Worm (Caenorhabditis elegans): ENCODE data around the gene disl-2.

The disl-2 gene

ce11 chrIII:5417921-5418320, 25.0 kb upstream of the disl-2 start:
- TF ChIP-seq ets-7 (tag; optimal IDR thresholded peaks at IDR 0.05) (no peak), hnd-1 (tag; optimal IDR thresholded peaks at IDR 0.05) (no peak), aly-1 (tag; optimal IDR thresholded peaks at IDR 0.05) (no peak), ceh-36 (tag; optimal IDR thresholded peaks at IDR 0.05) (no peak), flt-1 (GFP tag; IDR thresholded peaks at IDR 0.05) (no peak), F13C5.2 (tag; optimal IDR thresholded peaks at IDR 0.05) (no peak), scrt-1 (GFP tag; IDR thresholded peaks at IDR 0.05) (no peak), ceh-13 (GFP tag; optimal IDR thresholded peaks at IDR 0.05) (no peak), ama-1 (optimal IDR thresholded peaks at IDR 0.05) (no peak), hmg-4 (GFP tag; optimal IDR thresholded peaks at IDR 0.05) (no peak), tbx-11 (GFP tag; IDR thresholded peaks at IDR 0.05) (no peak), pes-1 (GFP tag; IDR thresholded peaks at IDR 0.05) (no peak), tbx-37 (GFP tag; conservative IDR thresholded peaks at IDR 0.05) (no peak)

ce11 chrIII:5419527-5419926, 23.4 kb upstream of the disl-2 start:
- TF ChIP-seq aly-1 (tag; optimal IDR thresholded peaks at IDR 0.05) (no peak), hnd-1 (tag; optimal IDR thresholded peaks at IDR 0.05) (no peak), ceh-13 (GFP tag; optimal IDR thresholded peaks at IDR 0.05) (no peak), hmbx-1 (tag; optimal IDR thresholded peaks at IDR 0.05) (no peak), F13C5.2 (tag; optimal IDR thresholded peaks at IDR 0.05) (no peak), scrt-1 (GFP tag; IDR thresholded peaks at IDR 0.05) (no peak), tra-4 (tag; optimal IDR thresholded peaks at IDR 0.05) (no peak), ets-7 (tag; optimal IDR thresholded peaks at IDR 0.05) (no peak), hmg-4 (GFP tag; optimal IDR thresholded peaks at IDR 0.05) (no peak), pes-1 (GFP tag; IDR thresholded peaks at IDR 0.05) (no peak), ama-1 (optimal IDR thresholded peaks at IDR 0.05) (no peak), sea-1 (GFP tag; conservative IDR thresholded peaks at IDR 0.05) (no peak), B0310.2 (tag; optimal IDR thresholded peaks at IDR 0.05) (no peak), tbx-11 (GFP tag; IDR thresholded peaks at IDR 0.05) (no peak), ceh-36 (tag; optimal IDR thresholded peaks at IDR 0.05) (no peak), flt-1 (GFP tag; IDR thresholded peaks at IDR 0.05) (no peak), tbx-37 (GFP tag; conservative IDR thresholded peaks at IDR 0.05) (no peak)

- TF ChIP-seq F13C5.2 (tag; optimal IDR thresholded peaks at IDR 0.05) (no peak), tra-4 (tag; optimal IDR thresholded peaks at IDR 0.05) (no peak), ceh-36 (tag; optimal IDR thresholded peaks at IDR 0.05) (no peak), flt-1 (GFP tag; IDR thresholded peaks at IDR 0.05) (no peak), hmg-4 (GFP tag; optimal IDR thresholded peaks at IDR 0.05) (no peak)
Observed at ce11 chrIII:5420276-5420675, 22.7 kb upstream of the disl-2 start.

- TF ChIP-seq pes-1 (GFP tag; IDR thresholded peaks at IDR 0.05) (no peak), hnd-1 (tag; optimal IDR thresholded peaks at IDR 0.05) (no peak), tbx-11 (GFP tag; IDR thresholded peaks at IDR 0.05) (no peak), F13C5.2 (tag; optimal IDR thresholded peaks at IDR 0.05) (no peak), B0310.2 (tag; optimal IDR thresholded peaks at IDR 0.05) (no peak), tra-4 (tag; optimal IDR thresholded peaks at IDR 0.05) (no peak), hmg-4 (GFP tag; optimal IDR thresholded peaks at IDR 0.05) (no peak), ets-7 (tag; optimal IDR thresholded peaks at IDR 0.05) (no peak), aly-1 (tag; optimal IDR thresholded peaks at IDR 0.05) (no peak), ceh-36 (tag; optimal IDR thresholded peaks at IDR 0.05) (no peak), ama-1 (optimal IDR thresholded peaks at IDR 0.05) (no peak), sea-1 (GFP tag; conservative IDR thresholded peaks at IDR 0.05) (no peak), hmbx-1 (tag; optimal IDR thresholded peaks at IDR 0.05) (no peak), scrt-1 (GFP tag; IDR thresholded peaks at IDR 0.05) (no peak), tbx-37 (GFP tag; conservative IDR thresholded peaks at IDR 0.05) (no peak), flt-1 (GFP tag; IDR thresholded peaks at IDR 0.05) (no peak)
Observed at ce11 chrIII:5421406-5421805, 21.6 kb upstream of the disl-2 start.

DNA sequence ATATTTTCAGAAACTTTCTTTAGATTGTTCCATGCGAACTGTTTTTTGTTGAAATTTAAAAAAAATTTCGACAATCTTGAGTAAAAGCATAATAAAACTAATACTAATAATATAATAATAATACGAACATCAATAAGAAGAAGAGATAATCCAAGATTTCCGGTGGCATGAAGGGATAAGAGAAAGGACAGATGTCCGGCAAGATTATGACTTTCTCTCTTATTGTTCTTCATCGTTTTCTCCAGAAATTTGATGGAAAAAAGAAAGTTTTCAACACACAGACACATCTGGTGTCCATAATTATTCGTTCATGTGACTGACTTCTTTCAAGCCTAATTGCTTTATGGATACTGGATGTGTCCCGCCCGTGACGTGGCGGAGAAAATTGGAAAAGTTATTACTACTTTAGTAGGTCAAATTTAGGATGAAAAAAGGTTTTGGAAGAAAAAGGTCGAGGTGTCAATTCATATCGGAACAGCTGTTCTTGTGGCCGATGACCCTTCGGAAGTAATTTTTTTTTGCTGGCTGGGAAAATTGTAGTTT, 20.3 kb upstream of the disl-2 start:
- no peak for TF ChIP-seq hmbx-1 (tag; optimal IDR thresholded peaks at IDR 0.05)
- TF ChIP-seq F13C5.2 (tag; optimal IDR thresholded peaks at IDR 0.05) = no peak
- no peak for TF ChIP-seq ets-7 (tag; optimal IDR thresholded peaks at IDR 0.05)
- no peak for TF ChIP-seq sea-1 (GFP tag; conservative IDR thresholded peaks at IDR 0.05)
- TF ChIP-seq aly-1 (tag; optimal IDR thresholded peaks at IDR 0.05) = no peak
- TF ChIP-seq tbx-11 (GFP tag; IDR thresholded peaks at IDR 0.05) = no peak
- no peak for TF ChIP-seq ama-1 (optimal IDR thresholded peaks at IDR 0.05)
- TF ChIP-seq scrt-1 (GFP tag; IDR thresholded peaks at IDR 0.05) = no peak
- no peak for TF ChIP-seq pes-1 (GFP tag; IDR thresholded peaks at IDR 0.05)
- TF ChIP-seq hnd-1 (tag; optimal IDR thresholded peaks at IDR 0.05) = no peak
- TF ChIP-seq tra-4 (tag; optimal IDR thresholded peaks at IDR 0.05) = no peak
- TF ChIP-seq tbx-37 (GFP tag; conservative IDR thresholded peaks at IDR 0.05) = no peak
- no peak for TF ChIP-seq flt-1 (GFP tag; IDR thresholded peaks at IDR 0.05)
- no peak for TF ChIP-seq B0310.2 (tag; optimal IDR thresholded peaks at IDR 0.05)
- no peak for TF ChIP-seq ceh-36 (tag; optimal IDR thresholded peaks at IDR 0.05)
- TF ChIP-seq hmg-4 (GFP tag; optimal IDR thresholded peaks at IDR 0.05) = no peak
- no peak for TF ChIP-seq ceh-13 (GFP tag; optimal IDR thresholded peaks at IDR 0.05)

DNA sequence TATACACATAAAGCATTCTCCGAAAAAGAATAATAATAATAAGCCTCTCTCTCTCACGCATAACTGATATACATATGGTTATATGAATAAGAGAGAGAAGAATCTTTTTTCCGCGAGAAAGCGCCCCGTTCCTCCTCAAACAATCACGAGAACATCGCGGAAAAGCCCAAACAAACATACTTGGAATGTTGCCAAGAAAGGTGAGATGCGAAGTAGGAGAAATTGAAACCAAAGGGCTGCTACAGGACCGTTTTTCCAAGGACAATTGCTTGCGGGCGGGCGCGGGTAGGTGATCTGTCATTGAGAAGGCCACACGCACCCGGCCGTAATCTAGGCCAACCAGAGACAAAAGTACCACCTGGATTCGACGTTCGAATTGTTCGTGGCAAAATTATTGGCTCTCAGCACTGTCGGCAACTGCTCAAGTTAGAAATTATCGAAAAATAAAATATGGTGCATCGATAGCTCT, 19.3 kb upstream of the disl-2 start, which contains the start of gene dnj-24:
dnj-24 (minus strand) TSS at position 419 of the 469 bp plus-strand sequence.
- TF ChIP-seq hmg-4 (GFP tag; optimal IDR thresholded peaks at IDR 0.05) (peak; percentile 5), aly-1 (tag; optimal IDR thresholded peaks at IDR 0.05) (no peak)

DNA sequence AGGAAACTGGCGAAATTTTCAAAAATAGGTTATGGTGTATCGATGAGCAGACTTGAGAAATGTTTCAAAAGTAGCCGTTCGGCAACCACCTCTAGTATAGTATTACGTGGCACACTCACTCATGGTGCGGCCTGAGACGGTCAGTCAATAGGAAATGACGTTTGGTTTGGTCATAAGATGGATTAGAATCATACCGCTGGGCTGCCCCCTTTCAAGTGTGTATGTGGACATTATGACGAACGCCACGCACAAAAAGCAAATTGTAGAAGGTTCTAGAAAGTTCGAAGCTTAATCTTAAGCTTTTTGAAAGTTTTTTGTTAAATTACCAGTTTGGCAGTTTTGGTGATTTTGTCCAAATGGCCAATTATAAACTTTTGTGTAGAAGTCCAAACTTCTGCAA, 18.6 kb upstream of the disl-2 start:
- TF ChIP-seq tbx-37 (GFP tag; conservative IDR thresholded peaks at IDR 0.05) (no peak), scrt-1 (GFP tag; IDR thresholded peaks at IDR 0.05) (no peak), ceh-36 (tag; optimal IDR thresholded peaks at IDR 0.05) (no peak), flt-1 (GFP tag; IDR thresholded peaks at IDR 0.05) (no peak), ama-1 (optimal IDR thresholded peaks at IDR 0.05) (no peak), F13C5.2 (tag; optimal IDR thresholded peaks at IDR 0.05) (no peak), hmbx-1 (tag; optimal IDR thresholded peaks at IDR 0.05) (no peak), tbx-11 (GFP tag; IDR thresholded peaks at IDR 0.05) (no peak), aly-1 (tag; optimal IDR thresholded peaks at IDR 0.05) (no peak), sea-1 (GFP tag; conservative IDR thresholded peaks at IDR 0.05) (no peak), hnd-1 (tag; optimal IDR thresholded peaks at IDR 0.05) (no peak), ceh-13 (GFP tag; optimal IDR thresholded peaks at IDR 0.05) (no peak), hmg-4 (GFP tag; optimal IDR thresholded peaks at IDR 0.05) (no peak), B0310.2 (tag; optimal IDR thresholded peaks at IDR 0.05) (no peak), pes-1 (GFP tag; IDR thresholded peaks at IDR 0.05) (no peak), ets-7 (tag; optimal IDR thresholded peaks at IDR 0.05) (no peak)
